Worm (Caenorhabditis elegans) whole organism, early embryonic: ENCODE measurements around the gene lys-3.

Experiments used
- B0310.2 ChIP-seq: sonication (generic microtip); optimal IDR thresholded peaks from 2 replicates; lab custom pipeline; 2016; ENCODE audit warnings: mild to moderate bottlenecking, missing genetic modification characterization, missing compliant biosample characterization
- aly-1 ChIP-seq: sonication (generic microtip); optimal IDR thresholded peaks from 2 replicates; lab custom pipeline; 2016; ENCODE audit warnings: missing genetic modification characterization, missing compliant biosample characterization
- ama-1 ChIP-seq: fragments of 150-350 bp; optimal IDR thresholded peaks from 2 replicates; lab custom pipeline; 2014
- ceh-36 ChIP-seq: sonication (generic microtip); optimal IDR thresholded peaks from 2 replicates; lab custom pipeline; 2016; ENCODE audit warnings: missing genetic modification characterization, inconsistent platforms, missing compliant biosample characterization
- ets-7 ChIP-seq: sonication (generic microtip); optimal IDR thresholded peaks from 2 replicates; lab custom pipeline; 2016; ENCODE audit warnings: missing genotype, missing genetic modification characterization, missing compliant biosample characterization
- hmbx-1 ChIP-seq: sonication (generic microtip); optimal IDR thresholded peaks from 2 replicates; lab custom pipeline; 2016; ENCODE audit warnings: mild to moderate bottlenecking, missing genetic modification characterization, missing compliant biosample characterization
- hmg-4 ChIP-seq: fragments of 200-800 bp; sonication (Bioruptor generic); optimal IDR thresholded peaks from 2 replicates; lab custom pipeline; 2018; ENCODE audit warnings: mild to moderate bottlenecking, missing genetic modification characterization, missing compliant biosample characterization
- hnd-1 ChIP-seq: sonication (generic microtip); optimal IDR thresholded peaks from 2 replicates; lab custom pipeline; 2016; ENCODE audit warnings: missing genetic modification characterization, missing compliant biosample characterization
- pes-1 ChIP-seq: fragments of 200-800 bp; sonication (Bioruptor generic); IDR thresholded peaks from 2 replicates; pipeline ENCODE4 v1.3.6; 2022; ENCODE audit warnings: missing genetic modification reagents, missing genetic modification characterization, missing compliant biosample characterization
- scrt-1 ChIP-seq: fragments of 200-800 bp; sonication (Bioruptor generic); IDR thresholded peaks from 2 replicates; pipeline ENCODE4 v1.3.6; 2022; ENCODE audit warnings: missing genetic modification characterization, missing compliant biosample characterization
- tbx-37 ChIP-seq: fragments of 200-800 bp; sonication (Bioruptor generic); conservative IDR thresholded peaks from 2 replicates; pipeline ENCODE4 v1.3.6; 2022; ENCODE audit warnings: missing genetic modification reagents, missing genetic modification characterization, missing compliant biosample characterization
- tra-4 ChIP-seq: sonication (generic microtip); optimal IDR thresholded peaks from 2 replicates; lab custom pipeline; 2017; ENCODE audit warnings: missing genetic modification characterization, missing compliant biosample characterization

DNA sequence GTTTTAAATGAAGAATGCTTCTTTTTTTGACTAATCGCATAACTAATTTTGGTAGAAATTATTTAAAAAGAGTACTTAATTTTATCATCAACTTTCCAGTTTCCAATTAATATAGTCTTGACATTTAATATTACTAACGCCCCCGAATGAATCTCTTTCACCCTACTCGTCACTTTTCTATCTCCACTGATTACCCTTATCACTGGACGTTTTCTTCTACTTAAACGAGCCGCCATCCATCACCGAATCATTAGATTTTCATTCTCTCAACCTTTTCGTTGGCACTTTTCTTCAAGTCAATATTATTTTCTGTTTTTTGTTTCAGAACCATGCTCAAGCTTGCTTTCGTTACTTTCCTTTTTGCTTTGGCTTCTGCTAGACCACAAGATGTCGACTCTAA, 5.8 kb downstream of the lys-3 start, which contains the start of gene lys-1:
- TF ChIP-seq ets-7 (tag; lab: Kevin White, UChicago): no peak
- no peak for TF ChIP-seq scrt-1 (GFP tag; lab: Robert Waterston, UW)
- no peak for TF ChIP-seq tbx-37
- no peak for TF ChIP-seq B0310.2 (tag; lab: Kevin White, UChicago)
- no peak for TF ChIP-seq tra-4 (tag; lab: Kevin White, UChicago)
- no peak for TF ChIP-seq ama-1
- TF ChIP-seq aly-1 (tag; lab: Kevin White, UChicago): no peak
- TF ChIP-seq hmg-4 (GFP tag; lab: Kevin White, UChicago): no peak
- no peak for TF ChIP-seq hmbx-1 (tag; lab: Kevin White, UChicago)
- TF ChIP-seq ceh-36 (tag; lab: Kevin White, UChicago): no peak
- no peak for TF ChIP-seq hnd-1
- TF ChIP-seq pes-1 (GFP tag; lab: Robert Waterston, UW): no peak
